Fruit fly (Drosophila melanogaster): Measurements from ENCODE around the gene Amnionless.
A peak's percentile ranks its signal among the peaks of the same experiment; 100 is the strongest.

Gene Amnionless

dm6 chr2L:252174-252573, 36.8 kb downstream of the Amnionless start, which contains the start of gene Rpp30 (continued):
- TF ChIP-seq CG17359 (tag; optimal IDR thresholded peaks at IDR 0.05) (peak; percentile 57), CG13424 (tag; optimal IDR thresholded peaks at IDR 0.05) (no peak), CG7556 (GFP tag; optimal IDR thresholded peaks at IDR 0.05) (no peak), CG17829 (tag; optimal IDR thresholded peaks at IDR 0.05) (no peak), CG33557 (GFP tag; optimal IDR thresholded peaks at IDR 0.05) (no peak), Dp (GFP tag; optimal IDR thresholded peaks at IDR 0.05) (peak; percentile 59), HLH54F (GFP tag; optimal IDR thresholded peaks at IDR 0.05) (no peak), pb (GFP tag; optimal IDR thresholded peaks at IDR 0.05) (no peak), CG10366 (GFP tag; IDR thresholded peaks at IDR 0.05) (no peak), cad (GFP tag; optimal IDR thresholded peaks at IDR 0.05) (no peak), Awh (GFP tag; IDR thresholded peaks at IDR 0.05) (no peak), Ets97D (GFP tag; optimal IDR thresholded peaks at IDR 0.05) (peak; percentile 67), maf-S (GFP tag; optimal IDR thresholded peaks at IDR 0.05) (no peak), bab2 (GFP tag; optimal IDR thresholded peaks at IDR 0.05) (no peak), CG32772 (GFP tag; IDR thresholded peaks at IDR 0.05) (peak; percentile 42; the same call in 1 of the 2 replicates), CG43689 (GFP tag; IDR thresholded peaks at IDR 0.05) (no peak), Ada2b (GFP tag; IDR thresholded peaks at IDR 0.05) (no peak), CG11085 (GFP tag; IDR thresholded peaks at IDR 0.05) (no peak), CG8359 (GFP tag; optimal IDR thresholded peaks at IDR 0.05; ENCODE audit: borderline replicate concordance) (no peak), fu2 (GFP tag; optimal IDR thresholded peaks at IDR 0.05) (no peak), ap (GFP tag; IDR thresholded peaks at IDR 0.05) (no peak), CG15601 (tag; optimal IDR thresholded peaks at IDR 0.05) (peak; percentile 53), Dfd (GFP tag; optimal IDR thresholded peaks at IDR 0.05) (no peak), Fer1 (GFP tag; optimal IDR thresholded peaks at IDR 0.05) (peak; percentile 21), CG33213 (GFP tag; optimal IDR thresholded peaks at IDR 0.05) (peak; percentile 10), Dll (GFP tag; IDR thresholded peaks at IDR 0.05; ENCODE audit: partially characterized antibody) (peak; percentile 49; the same call in 2 of the 4 replicates), sna (GFP tag; IDR thresholded peaks at IDR 0.05; ENCODE audit: partially characterized antibody) (no peak), CG2712 (tag; optimal IDR thresholded peaks at IDR 0.05) (no peak), HLH4C (GFP tag; IDR thresholded peaks at IDR 0.05; ENCODE audit: partially characterized antibody) (0 out of 3 replicates have a peak, but pooled peaks have one; percentile 28), CG4617 (GFP tag; optimal IDR thresholded peaks at IDR 0.05; ENCODE audit: borderline replicate concordance) (peak; percentile 40), Hmx (GFP tag; optimal IDR thresholded peaks at IDR 0.05) (no peak), hkb (optimal IDR thresholded peaks at IDR 0.05) (peak; percentile 56), hkb (GFP tag; IDR thresholded peaks at IDR 0.05) (no peak), rib (GFP tag; IDR thresholded peaks at IDR 0.05) (no peak), CG1603 (tag; optimal IDR thresholded peaks at IDR 0.05) (peak; percentile 1), pan (optimal IDR thresholded peaks at IDR 0.05) (no peak), pan (GFP tag; optimal IDR thresholded peaks at IDR 0.05 in 1 of 2, IDR thresholded peaks at IDR 0.05 in 1 of 2) (no peak), CG8089 (GFP tag; optimal IDR thresholded peaks at IDR 0.05) (no peak), CG34422 (GFP tag; IDR thresholded peaks at IDR 0.05) (peak; percentile 53; the same call in 1 of the 3 replicates), Scr (GFP tag; IDR thresholded peaks at IDR 0.05; ENCODE audit: partially characterized antibody) (peak; percentile 22; the same call in 1 of the 2 replicates), CG10543 (GFP tag; optimal IDR thresholded peaks at IDR 0.05) (no peak), chn (GFP tag; optimal IDR thresholded peaks at IDR 0.05) (no peak), bigmax (GFP tag; optimal IDR thresholded peaks at IDR 0.05) (no peak), Hmr (GFP tag; optimal IDR thresholded peaks at IDR 0.05) (no peak), ase (GFP tag; IDR thresholded peaks at IDR 0.05) (no peak), dan (GFP tag; IDR thresholded peaks at IDR 0.05) (no peak), bbx (GFP tag; IDR thresholded peaks at IDR 0.05; ENCODE audit: partially characterized antibody) (peak; percentile 14; the same call in 1 of the 2 replicates), sob (GFP tag; IDR thresholded peaks at IDR 0.05) (no peak), CG9797 (GFP tag; optimal IDR thresholded peaks at IDR 0.05) (peak; percentile 79), dm (GFP tag; optimal IDR thresholded peaks at IDR 0.05) (peak; percentile 89), CG13296 (GFP tag; optimal IDR thresholded peaks at IDR 0.05) (no peak), eve (GFP tag; optimal IDR thresholded peaks at IDR 0.05) (no peak)
